Fruit fly (Drosophila melanogaster): ENCODE data around the gene Fit1.

Fit1 gene

DNA sequence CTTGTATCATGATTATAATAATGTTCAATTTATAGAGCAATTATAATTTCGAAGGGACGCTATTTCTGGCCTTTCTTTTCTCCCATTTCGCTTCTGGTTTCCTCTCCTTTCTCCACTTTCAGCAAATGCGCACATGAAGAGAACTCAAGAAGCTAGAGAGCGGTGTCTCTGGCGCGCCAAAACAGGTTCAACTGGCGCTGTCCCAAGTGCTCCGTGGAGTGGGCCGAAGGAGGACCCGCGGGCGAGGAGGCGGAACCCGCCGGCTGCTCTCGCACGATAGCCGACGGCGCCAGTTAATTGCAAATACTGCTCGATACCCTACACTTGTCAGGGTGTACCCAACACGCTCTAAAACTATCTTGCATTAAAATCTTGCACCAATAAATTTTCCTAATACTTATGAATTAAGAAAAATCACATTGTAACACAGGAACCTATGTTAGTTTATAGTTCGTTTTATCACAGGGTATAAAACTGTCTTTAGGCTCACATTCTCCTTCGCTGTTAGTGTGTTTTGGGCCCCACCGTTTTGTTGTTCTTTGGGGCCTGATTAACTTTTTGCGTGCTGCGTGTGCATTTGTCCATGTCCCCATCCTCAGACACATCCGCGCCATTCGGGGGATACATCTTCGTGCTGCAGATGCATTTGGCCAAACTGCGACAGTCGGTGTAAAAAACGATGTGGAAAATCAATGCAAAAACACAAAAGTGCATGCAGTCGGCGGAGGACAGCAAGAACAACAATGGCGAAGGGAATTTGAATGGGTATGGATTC lies 33.0 kb upstream of the Fit1 start (continued):
- peak; percentile 69 for TF ChIP-seq E2f2 (GFP tag; IDR thresholded peaks at IDR 0.05)
- TF ChIP-seq Atf-2 (GFP tag; optimal IDR thresholded peaks at IDR 0.05), result peak; percentile 86
- TF ChIP-seq trh (GFP tag; optimal IDR thresholded peaks at IDR 0.05), result peak; percentile 65
- TF ChIP-seq wdn (GFP tag; IDR thresholded peaks at IDR 0.05), result peak; percentile 88
- TF ChIP-seq repo (GFP tag; optimal IDR thresholded peaks at IDR 0.05), result peak; percentile 76
- peak; percentile 76 for TF ChIP-seq ewg (GFP tag; optimal IDR thresholded peaks at IDR 0.05)
- peak; percentile 85 for TF ChIP-seq B-H1 (GFP tag; IDR thresholded peaks at IDR 0.05)
- TF ChIP-seq CG7357 (GFP tag; IDR thresholded peaks at IDR 0.05), result peak; percentile 87
- TF ChIP-seq CG8944 (GFP tag; optimal IDR thresholded peaks at IDR 0.05), result peak; percentile 86
- peak; percentile 90 for TF ChIP-seq Oli (tag; optimal IDR thresholded peaks at IDR 0.05)
- peak; percentile 45 for TF ChIP-seq Spps (tag; optimal IDR thresholded peaks at IDR 0.05)
- no peak for TF ChIP-seq tll (GFP tag; optimal IDR thresholded peaks at IDR 0.05)
- TF ChIP-seq mirr (GFP tag; optimal IDR thresholded peaks at IDR 0.05), result peak; percentile 25
- peak; percentile 77 for TF ChIP-seq Hr3 (GFP tag; optimal IDR thresholded peaks at IDR 0.05)
- peak; percentile 61 for TF ChIP-seq Sox100B (GFP tag; optimal IDR thresholded peaks at IDR 0.05)
- TF ChIP-seq Hmr (GFP tag; optimal IDR thresholded peaks at IDR 0.05), result peak; percentile 88
- no peak for TF ChIP-seq CG8478 (optimal IDR thresholded peaks at IDR 0.05)
- peak; percentile 66 for TF ChIP-seq Camta (GFP tag; optimal IDR thresholded peaks at IDR 0.05)
- no peak for TF ChIP-seq nerfin-2 (GFP tag; IDR thresholded peaks at IDR 0.05; ENCODE audit: partially characterized antibody)
- peak; percentile 62 for TF ChIP-seq CG8281 (tag; optimal IDR thresholded peaks at IDR 0.05)
- TF ChIP-seq HmgZ (tag; optimal IDR thresholded peaks at IDR 0.05), result peak; percentile 89
- TF ChIP-seq GATAe (GFP tag; conservative IDR thresholded peaks at IDR 0.05), result peak; percentile 70; the same call in 1 of the 2 replicates
- TF ChIP-seq NC2α (GFP tag; optimal IDR thresholded peaks at IDR 0.05), result peak; percentile 72
- TF ChIP-seq chn (GFP tag; optimal IDR thresholded peaks at IDR 0.05), result peak; percentile 90
- peak; percentile 31 for TF ChIP-seq CG4617 (GFP tag; optimal IDR thresholded peaks at IDR 0.05; ENCODE audit: borderline replicate concordance)
- peak; percentile 63 for TF ChIP-seq kah (GFP tag; optimal IDR thresholded peaks at IDR 0.05)
- TF ChIP-seq nau (GFP tag; optimal IDR thresholded peaks at IDR 0.05), result no peak
- peak; percentile 30 for TF ChIP-seq CG7271 (tag; optimal IDR thresholded peaks at IDR 0.05)
- peak; percentile 53 for TF ChIP-seq CG31388 (GFP tag; optimal IDR thresholded peaks at IDR 0.05)
- TF ChIP-seq CG2678 (tag; optimal IDR thresholded peaks at IDR 0.05), result peak; percentile 91
- TF ChIP-seq CG30020 (tag; optimal IDR thresholded peaks at IDR 0.05), result no peak
- peak; percentile 87 for TF ChIP-seq CG9817 (tag; optimal IDR thresholded peaks at IDR 0.05)
- TF ChIP-seq pho (GFP tag; optimal IDR thresholded peaks at IDR 0.05), result peak; percentile 85
- TF ChIP-seq Nf-YA (GFP tag; IDR thresholded peaks at IDR 0.05), result peak; percentile 91
- no peak for TF ChIP-seq insv (GFP tag; optimal IDR thresholded peaks at IDR 0.05)
- peak; percentile 71 for TF ChIP-seq CG3163 (GFP tag; optimal IDR thresholded peaks at IDR 0.05)
- TF ChIP-seq al (GFP tag; IDR thresholded peaks at IDR 0.05), result peak; percentile 91
- peak; percentile 92 for TF ChIP-seq ranshi (GFP tag; IDR thresholded peaks at IDR 0.05)
- TF ChIP-seq Trl (optimal IDR thresholded peaks at IDR 0.05), result peak in 1 of 2 experiments; percentile 9
- TF ChIP-seq Trl (GFP tag; optimal IDR thresholded peaks at IDR 0.05), result peak; percentile 71
- TF ChIP-seq dmrt99B (tag; optimal IDR thresholded peaks at IDR 0.05), result peak; percentile 87
- peak; percentile 88 for TF ChIP-seq CG16863 (GFP tag; optimal IDR thresholded peaks at IDR 0.05)
- TF ChIP-seq Sry-β (GFP tag; optimal IDR thresholded peaks at IDR 0.05), result no peak
- TF ChIP-seq bigmax (GFP tag; optimal IDR thresholded peaks at IDR 0.05), result no peak
- no peak for TF ChIP-seq pita (GFP tag; optimal IDR thresholded peaks at IDR 0.05)
- TF ChIP-seq caup (GFP tag; optimal IDR thresholded peaks at IDR 0.05; ENCODE audit: severe bottlenecking), result peak; percentile 89
- peak; percentile 86 for TF ChIP-seq CG10147 (GFP tag; optimal IDR thresholded peaks at IDR 0.05)
- peak; percentile 90 for TF ChIP-seq gem (tag; optimal IDR thresholded peaks at IDR 0.05)
- peak; percentile 81 for TF ChIP-seq CG16815 (GFP tag; optimal IDR thresholded peaks at IDR 0.05)
